Worm (Caenorhabditis elegans) whole organism, L4 larva: Measurements from ENCODE around the gene vha-18.
A peak's percentile ranks its signal among the peaks of the same experiment; 100 is the strongest.

Source experiments
- D1046.2 ChIP-seq: fragments of 200-800 bp; sonication (Bioruptor generic); IDR thresholded peaks from 2 replicates; pipeline ENCODE4 v1.3.6; 2022; ENCODE audit warnings: missing genetic modification characterization, missing compliant biosample characterization
- F37D6.2 ChIP-seq: sonication (generic microtip); optimal IDR thresholded peaks from 2 replicates; lab custom pipeline; 2016; ENCODE audit warnings: mild to moderate bottlenecking, missing genetic modification characterization, missing compliant biosample characterization
- Y105C5A.15 ChIP-seq: fragments of 200-800 bp; sonication (Bioruptor generic); IDR thresholded peaks from 2 replicates; pipeline ENCODE4 v1.3.6; 2022; ENCODE audit warnings: missing genetic modification characterization, missing compliant biosample characterization
- aha-1 ChIP-seq: fragments of 150-350 bp; peaks from one replicate; lab custom pipeline; 2014; ENCODE audit warnings: missing biosample characterization, missing genetic modification characterization
- ama-1 ChIP-seq: fragments of 150-350 bp; optimal IDR thresholded peaks from 2 replicates; lab custom pipeline; 2014; ENCODE audit warnings: inconsistent platforms, mixed read lengths
- ceh-82 ChIP-seq: sonication (generic microtip); optimal IDR thresholded peaks from 2 replicates; lab custom pipeline; 2017; ENCODE audit warnings: missing biosample characterization, missing genetic modification characterization
- ces-1 ChIP-seq: fragments of 150-350 bp; sonication (generic microtip); optimal IDR thresholded peaks from 4 replicates; lab custom pipeline; 2014; ENCODE audit warnings: missing biosample characterization, missing genetic modification reagents, missing genetic modification characterization
- ctbp-1 ChIP-seq: fragments of 200-800 bp; sonication (Bioruptor generic); IDR thresholded peaks from 2 replicates; pipeline ENCODE4 v1.3.6; 2022; ENCODE audit warnings: missing genetic modification reagents, missing genetic modification characterization, missing compliant biosample characterization
- daf-16 ChIP-seq, 3 experiments: sonication (generic microtip); optimal IDR thresholded peaks; 2 replicates each; lab custom pipeline; 2016 to 2017; ENCODE audit warnings: missing genetic modification characterization in 3 of 3, missing genetic modification reagents in 3 of 3, mild to moderate bottlenecking in 2 of 3, missing compliant biosample characterization in 2 of 3, missing biosample characterization in 1 of 3, moderate library complexity in 1 of 3
- dmd-6 ChIP-seq: fragments of 200-800 bp; sonication (Bioruptor generic); IDR thresholded peaks from 2 replicates; pipeline ENCODE4 v1.3.6; 2022; ENCODE audit warnings: missing genetic modification reagents, missing genetic modification characterization, missing compliant biosample characterization
- duxl-1 ChIP-seq: sonication (generic microtip); optimal IDR thresholded peaks from 2 replicates; lab custom pipeline; 2016; ENCODE audit warnings: mild to moderate bottlenecking, missing genetic modification characterization, moderate library complexity, missing compliant biosample characterization; ENCODE audit not compliant: poor library complexity
- dve-1 ChIP-seq: sonication (generic microtip); optimal IDR thresholded peaks from 2 replicates; lab custom pipeline; 2017; ENCODE audit warnings: antibody characterized with exemption, mild to moderate bottlenecking, missing genetic modification characterization, missing compliant biosample characterization; ENCODE audit not compliant: insufficient read depth
- egl-43 ChIP-seq: fragments of 200-800 bp; sonication (Bioruptor generic); IDR thresholded peaks from 2 replicates; pipeline ENCODE4 v1.3.6; 2022; ENCODE audit warnings: missing genetic modification reagents, missing genetic modification characterization, missing compliant biosample characterization
- fkh-10 ChIP-seq: fragments of 150-350 bp; optimal IDR thresholded peaks from 2 replicates; lab custom pipeline; 2014; ENCODE audit warnings: missing biosample characterization, missing genetic modification reagents, missing genetic modification characterization
- hlh-11 ChIP-seq: fragments of 200-800 bp; sonication (Bioruptor generic); optimal IDR thresholded peaks from 2 replicates; lab custom pipeline; 2018; ENCODE audit warnings: mild to moderate bottlenecking, missing genetic modification characterization, missing compliant biosample characterization
- hlh-30 ChIP-seq: sonication (generic microtip); optimal IDR thresholded peaks from 2 replicates; lab custom pipeline; 2017; ENCODE audit warnings: antibody characterized with exemption, mild to moderate bottlenecking, missing genetic modification characterization, missing compliant biosample characterization; ENCODE audit not compliant: insufficient read depth
- hmg-1.1 ChIP-seq: fragments of 200-800 bp; sonication (Bioruptor generic); IDR thresholded peaks from 2 replicates; pipeline ENCODE4 v1.3.6; 2022; ENCODE audit warnings: missing genetic modification reagents, missing genetic modification characterization, missing compliant biosample characterization
- lin-1 ChIP-seq: fragments of 200-800 bp; sonication (Bioruptor generic); IDR thresholded peaks from 2 replicates; pipeline ENCODE4 v1.3.6; 2022; ENCODE audit warnings: missing genetic modification reagents, missing genetic modification characterization, missing compliant biosample characterization
- lin-29 ChIP-seq: fragments of 200-800 bp; sonication (Bioruptor generic); IDR thresholded peaks from 2 replicates; pipeline ENCODE4 v1.3.6; 2022; ENCODE audit warnings: missing genetic modification reagents, missing genetic modification characterization, missing compliant biosample characterization
- lsy-2 ChIP-seq, 2 experiments: fragments of 150-350 bp in 1 of 2; sonication (generic microtip) in 1 of 2; optimal IDR thresholded peaks; 2 replicates each; lab custom pipeline; 2014 to 2017; ENCODE audit warnings: missing biosample characterization in 2 of 2, missing genetic modification characterization in 2 of 2
- madf-5 ChIP-seq, 2 experiments: fragments of 200-800 bp; sonication (Bioruptor generic); IDR thresholded peaks; 2 replicates each; pipeline ENCODE4 v1.3.6; 2022; ENCODE audit warnings: missing compliant biosample characterization in 2 of 2, missing genetic modification characterization in 2 of 2
- madf-9 ChIP-seq: fragments of 200-800 bp; sonication (Bioruptor generic); conservative IDR thresholded peaks from 2 replicates; pipeline ENCODE4 v1.3.6; 2022; ENCODE audit warnings: missing genetic modification reagents, missing genetic modification characterization, missing compliant biosample characterization
- mdl-1 ChIP-seq, 2 experiments: fragments of 150-350 bp in 1 of 2; sonication (generic microtip) in 1 of 2; optimal IDR thresholded peaks; 2 replicates each; lab custom pipeline; 2014 to 2017; ENCODE audit warnings: missing biosample characterization in 2 of 2, missing genetic modification characterization in 2 of 2
- mep-1 ChIP-seq: fragments of 150-350 bp; sonication (generic microtip); optimal IDR thresholded peaks from 3 replicates; lab custom pipeline; 2014; ENCODE audit warnings: missing biosample characterization, missing genetic modification characterization
- mes-2 ChIP-seq: sonication (generic microtip); optimal IDR thresholded peaks from 2 replicates; lab custom pipeline; 2016; ENCODE audit warnings: missing genotype, mild to moderate bottlenecking, missing genetic modification characterization, missing compliant biosample characterization; ENCODE audit not compliant: poor library complexity, severe bottlenecking
- mxl-3 ChIP-seq: fragments of 200-800 bp; sonication (Bioruptor generic); optimal IDR thresholded peaks from 2 replicates; lab custom pipeline; 2018; ENCODE audit warnings: mild to moderate bottlenecking, missing genetic modification characterization, missing compliant biosample characterization
- nhr-10 ChIP-seq: fragments of 150-350 bp; optimal IDR thresholded peaks from 2 replicates; lab custom pipeline; 2014; ENCODE audit warnings: missing biosample characterization, missing genetic modification characterization
- nhr-28 ChIP-seq: fragments of 150-350 bp; optimal IDR thresholded peaks from 2 replicates; lab custom pipeline; 2014; ENCODE audit warnings: missing biosample characterization, missing genetic modification characterization
- nhr-6 ChIP-seq: fragments of 150-350 bp; optimal IDR thresholded peaks from 2 replicates; lab custom pipeline; 2014; ENCODE audit warnings: missing biosample characterization, missing genetic modification characterization
- nhr-76 ChIP-seq: fragments of 150-350 bp; optimal IDR thresholded peaks from 2 replicates; lab custom pipeline; 2014; ENCODE audit warnings: missing biosample characterization, missing genetic modification characterization
- pqm-1 ChIP-seq: sonication (generic microtip); optimal IDR thresholded peaks from 2 replicates; lab custom pipeline; 2017; ENCODE audit warnings: missing biosample characterization, missing genetic modification characterization
- skn-1 ChIP-seq: fragments of 150-350 bp; optimal IDR thresholded peaks from 2 replicates; lab custom pipeline; 2014; ENCODE audit warnings: missing biosample characterization, missing genetic modification characterization
- snpc-4 ChIP-seq: fragments of 150-350 bp; optimal IDR thresholded peaks from 2 replicates; lab custom pipeline; 2014; ENCODE audit warnings: missing biosample characterization, missing genetic modification characterization
- tag-97 ChIP-seq: fragments of 200-800 bp; sonication (Bioruptor generic); IDR thresholded peaks from 2 replicates; pipeline ENCODE4 v1.3.6; 2022; ENCODE audit warnings: missing genetic modification characterization, missing compliant biosample characterization
- unc-62 ChIP-seq, 3 experiments: fragments of 150-350 bp in 1 of 3; sonication (generic microtip); optimal IDR thresholded peaks in 2 of 3; peaks in 1 of 3; 1 replicate in 1 of 3; 2 replicates in 2 of 3; lab custom pipeline; 2014 to 2017; ENCODE audit warnings: missing biosample characterization in 3 of 3, missing genetic modification characterization in 3 of 3, missing genetic modification reagents in 3 of 3, missing genotype in 1 of 3
- zfp-2 ChIP-seq: sonication (generic microtip); optimal IDR thresholded peaks from 2 replicates; lab custom pipeline; 2016; ENCODE audit warnings: mild to moderate bottlenecking, missing genetic modification characterization, missing compliant biosample characterization
- zfp-3 ChIP-seq: fragments of 200-800 bp; sonication (Bioruptor generic); conservative IDR thresholded peaks from 2 replicates; pipeline ENCODE4 v1.3.6; 2022; ENCODE audit warnings: missing genetic modification reagents, missing genetic modification characterization, missing compliant biosample characterization
- zip-2 ChIP-seq: fragments of 150-350 bp; optimal IDR thresholded peaks from 2 replicates; lab custom pipeline; 2014; ENCODE audit warnings: missing biosample characterization, missing genetic modification characterization
- ztf-7 ChIP-seq: fragments of 150-350 bp; optimal IDR thresholded peaks from 2 replicates; lab custom pipeline; 2014; ENCODE audit warnings: missing biosample characterization, missing genetic modification characterization

The vha-18 gene

ce11 chrV:8445636-8446035 lies 32.4 kb upstream of the vha-18 start (continued):
- TF ChIP-seq Y105C5A.15 (GFP tag; lab: Robert Waterston, UW) (no peak), nhr-76 (tag; lab: Kevin White, UChicago) (no peak), ama-1 (lab: Kevin White, UChicago) (no peak), zip-2 (tag; lab: Kevin White, UChicago) (no peak), mxl-3 (GFP tag; lab: Kevin White, UChicago) (peak; percentile 10), mep-1 (tag; lab: Kevin White, UChicago) (peak; percentile 38), ces-1 (GFP tag; lab: Kevin White, UChicago) (no peak), nhr-6 (tag; lab: Kevin White, UChicago) (peak; percentile 56), D1046.2 (no peak), ceh-82 (tag; lab: Kevin White, UChicago) (no peak), hmg-1.1 (GFP tag; lab: Robert Waterston, UW) (no peak), tag-97 (GFP tag; lab: Robert Waterston, UW) (no peak), egl-43 (GFP tag; lab: Robert Waterston, UW) (no peak), zfp-2 (tag; lab: Kevin White, UChicago) (no peak)

- no peak for TF ChIP-seq lin-29 (GFP tag; lab: Robert Waterston, UW)
- TF ChIP-seq hmg-1.1 (GFP tag; lab: Robert Waterston, UW): no peak
- TF ChIP-seq lsy-2 (tag; optimal IDR thresholded peaks at IDR 0.05; lab: Kevin White, UChicago): no peak
- TF ChIP-seq ctbp-1 (GFP tag; lab: Robert Waterston, UW): no peak
- peak; percentile 60 for TF ChIP-seq hlh-30 (tag; lab: Kevin White, UChicago)
- TF ChIP-seq aha-1 (tag; lab: Kevin White, UChicago): peak; percentile 32
- no peak for TF ChIP-seq mdl-1 (tag; optimal IDR thresholded peaks at IDR 0.05; lab: Kevin White, UChicago)
- TF ChIP-seq Y105C5A.15 (GFP tag; lab: Robert Waterston, UW): no peak
- TF ChIP-seq, all 104 proteins: peak for 2
Observed at ce11 chrV:8444357-8444856, 31.1 kb upstream of the vha-18 start, which contains the start of gene lmd-3. Gene lmd-3, minus strand, starts transcription at chrV:8444806.

- TF ChIP-seq nhr-10 (tag; lab: Kevin White, UChicago): no peak
- peak in 1 of 2 experiments; percentile 92 for TF ChIP-seq unc-62 (GFP tag; optimal IDR thresholded peaks at IDR 0.05 in 1 of 2; lab: Kevin White, UChicago)
- TF ChIP-seq unc-62 (tag; optimal IDR thresholded peaks at IDR 0.05; lab: Kevin White, UChicago): no peak
Observed at ce11 chrV:8437358-8437757, 24.1 kb upstream of the vha-18 start.

ce11 chrV:8435292-8435691 lies 22.0 kb upstream of the vha-18 start:
- TF ChIP-seq aha-1 (tag; lab: Kevin White, UChicago) (peak; percentile 49), hlh-11 (tag; lab: Kevin White, UChicago) (no peak), hmg-1.1 (GFP tag; lab: Robert Waterston, UW) (0 out of 2 replicates have a peak, but pooled peaks have one; percentile 22)

- no peak for TF ChIP-seq lin-1
- TF ChIP-seq fkh-10 (GFP tag; lab: Kevin White, UChicago): no peak
- peak in 1 of 2 experiments; percentile 51 for TF ChIP-seq mdl-1 (tag; optimal IDR thresholded peaks at IDR 0.05; lab: Kevin White, UChicago)
- TF ChIP-seq nhr-28 (tag; lab: Kevin White, UChicago): peak; percentile 47
- no peak for TF ChIP-seq F37D6.2
- TF ChIP-seq dmd-6 (GFP tag; lab: Robert Waterston, UW): peak; percentile 18; the same call in 1 of the 2 replicates
- TF ChIP-seq unc-62 (GFP tag; optimal IDR thresholded peaks at IDR 0.05 in 1 of 2; lab: Kevin White, UChicago): peak in 1 of 2 experiments; percentile 62
- TF ChIP-seq unc-62 (tag; optimal IDR thresholded peaks at IDR 0.05; lab: Kevin White, UChicago): no peak
- TF ChIP-seq mxl-3 (GFP tag; lab: Kevin White, UChicago): peak; percentile 1
- no peak for TF ChIP-seq skn-1 (tag; lab: Kevin White, UChicago)
- TF ChIP-seq daf-16 (GFP tag; optimal IDR thresholded peaks at IDR 0.05; lab: Kevin White, UChicago): no peak
- TF ChIP-seq daf-16 (tag; optimal IDR thresholded peaks at IDR 0.05; lab: Kevin White, UChicago): peak; percentile 98
- peak; percentile 36 for TF ChIP-seq mep-1 (tag; lab: Kevin White, UChicago)
- peak; percentile 38 for TF ChIP-seq dve-1 (tag; lab: Kevin White, UChicago)
- no peak for TF ChIP-seq zfp-3 (GFP tag; lab: Robert Waterston, UW)
- TF ChIP-seq pqm-1 (tag; lab: Kevin White, UChicago): peak; percentile 55
- peak; percentile 74 for TF ChIP-seq hlh-11 (tag; lab: Kevin White, UChicago)
- no peak for TF ChIP-seq snpc-4 (tag; lab: Kevin White, UChicago)
- TF ChIP-seq hlh-30 (tag; lab: Kevin White, UChicago): peak; percentile 58
- TF ChIP-seq duxl-1 (tag; lab: Kevin White, UChicago): no peak
- no peak for TF ChIP-seq zip-2 (tag; lab: Kevin White, UChicago)
- TF ChIP-seq madf-9: no peak
- TF ChIP-seq madf-5 (GFP tag; IDR thresholded peaks at IDR 0.05; lab: Robert Waterston, UW): no peak
- no peak for TF ChIP-seq ztf-7 (tag; lab: Kevin White, UChicago)
- no peak for TF ChIP-seq mes-2 (tag; lab: Kevin White, UChicago)
Observed at ce11 chrV:8434400-8434827, 21.1 kb upstream of the vha-18 start.
